In genomic region chrIII:1307333-1307732, ce11 we compare ENCODE assay signal across 2 worm cellular contexts.
A peak's percentile ranks its signal among the peaks of the same experiment; 100 is the strongest.
TF ChIP-seq lines count a peak whose summit lies in the region.

No protein-coding gene starts in this region.

TF ChIP-seq in whole organism, L4 larva, 104 proteins besides CTCF, POLR2A, EP300 and RAD21:
- TF ChIP-seq unc-62 (GFP tag; optimal IDR thresholded peaks at IDR 0.05 in 1 of 2; lab: Kevin White, UChicago) (peak in 1 of 2 experiments; percentile 77), unc-62 (tag; optimal IDR thresholded peaks at IDR 0.05; lab: Kevin White, UChicago) (no peak), aha-1 (tag; lab: Kevin White, UChicago) (peak; percentile 23), F49E8.2 (tag; optimal IDR thresholded peaks at IDR 0.05; lab: Kevin White, UChicago; ENCODE audit: borderline replicate concordance) (no peak)
TF ChIP-seq in whole organism, L4 larva: peak in this region for 2.

TF ChIP-seq in whole organism, young adult, 124 proteins besides CTCF, POLR2A, EP300 and RAD21:
- TF ChIP-seq hmg-1.2 (GFP tag; IDR thresholded peaks at IDR 0.05; lab: Robert Waterston, UW) (peak; percentile 84), ceh-91 (GFP tag; IDR thresholded peaks at IDR 0.05; lab: Robert Waterston, UW) (no peak)
